Worm (Caenorhabditis elegans): Measurements from ENCODE around the gene ttll-12.

ttll-12 gene

DNA sequence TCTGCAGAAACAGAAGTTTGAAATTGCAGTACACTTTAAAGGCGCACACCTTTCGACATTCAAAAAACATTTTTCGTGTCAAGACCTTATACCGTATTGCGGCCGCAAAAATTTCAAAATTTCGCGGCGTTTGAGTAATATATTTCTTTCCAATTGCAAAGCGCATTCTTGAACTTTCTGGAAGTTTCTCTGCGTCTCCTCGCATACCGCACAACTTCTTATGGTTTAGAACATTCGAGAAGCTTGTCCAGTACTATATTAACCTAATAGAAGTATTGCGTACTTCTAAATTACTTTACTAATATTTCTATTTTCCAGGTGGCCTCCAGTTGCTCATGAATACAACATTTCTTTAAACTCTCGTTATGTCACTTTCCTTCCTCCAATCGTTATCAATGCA lies 2.1 kb upstream of the ttll-12 start:
- TF ChIP-seq dpl-1 (GFP tag; optimal IDR thresholded peaks at IDR 0.05) (no peak), snpc-4 (tag; optimal IDR thresholded peaks at IDR 0.05) (no peak), mxl-3 (GFP tag; optimal IDR thresholded peaks at IDR 0.05) (peak; percentile 12), zfp-2 (tag; optimal IDR thresholded peaks at IDR 0.05) (no peak), ZK546.5 (tag; optimal IDR thresholded peaks at IDR 0.05) (no peak), F49E8.2 (tag; optimal IDR thresholded peaks at IDR 0.05; ENCODE audit: borderline replicate concordance) (no peak), lin-38 (GFP tag; IDR thresholded peaks at IDR 0.05) (no peak), daf-19 (GFP tag; conservative IDR thresholded peaks at IDR 0.05) (no peak), mdt-29 (GFP tag; IDR thresholded peaks at IDR 0.05) (peak; percentile 59; the same call in 1 of the 2 replicates), ctbp-1 (GFP tag; IDR thresholded peaks at IDR 0.05) (no peak), spr-1 (tag; optimal IDR thresholded peaks at IDR 0.05) (no peak)

DNA sequence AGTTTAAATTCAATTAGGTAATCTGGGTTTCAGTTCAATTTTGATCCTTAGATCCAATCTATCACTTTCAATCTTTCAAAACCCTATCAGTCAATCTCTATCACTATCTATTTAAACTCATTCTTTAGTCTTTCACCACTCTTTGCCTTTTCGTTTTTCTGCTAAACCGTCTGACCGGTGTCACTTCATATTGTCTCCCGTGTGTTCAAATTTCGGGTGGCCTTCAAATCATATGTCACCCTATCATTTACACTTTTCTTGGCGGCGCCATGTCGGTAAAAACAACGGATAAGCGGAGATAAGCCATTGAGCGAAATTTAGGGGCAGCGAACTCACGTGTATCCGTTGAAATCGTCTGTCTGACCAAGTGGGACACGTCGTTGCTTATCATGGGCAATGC lies 5.2 kb downstream of the ttll-12 start:
- TF ChIP-seq D1046.2 (GFP tag; IDR thresholded peaks at IDR 0.05) (no peak), rbr-2 (tag; optimal IDR thresholded peaks at IDR 0.05) (no peak), fos-1 (tag; optimal IDR thresholded peaks at IDR 0.05) (no peak), unc-39 (tag; optimal IDR thresholded peaks at IDR 0.05) (no peak), vab-7 (GFP tag; IDR thresholded peaks at IDR 0.05) (no peak), gei-8 (GFP tag; optimal IDR thresholded peaks at IDR 0.05) (no peak), skn-1 (tag; optimal IDR thresholded peaks at IDR 0.05) (no peak), lsy-2 (tag; optimal IDR thresholded peaks at IDR 0.05) (no peak), pha-4 (GFP tag; IDR thresholded peaks at IDR 0.05) (no peak), pha-4 (tag; optimal IDR thresholded peaks at IDR 0.05) (no peak), tra-1 (GFP tag; IDR thresholded peaks at IDR 0.05) (no peak), daf-8 (GFP tag; IDR thresholded peaks at IDR 0.05) (no peak), F10B5.3 (tag; optimal IDR thresholded peaks at IDR 0.05) (no peak), ceh-44 (GFP tag; IDR thresholded peaks at IDR 0.05) (no peak), Y75B8A.6 (GFP tag; IDR thresholded peaks at IDR 0.05) (no peak), snpc-1.2 (GFP tag; IDR thresholded peaks at IDR 0.05) (no peak), mxl-3 (GFP tag; optimal IDR thresholded peaks at IDR 0.05) (peak; percentile 83), dpl-1 (GFP tag; optimal IDR thresholded peaks at IDR 0.05) (no peak), mdl-1 (tag; optimal IDR thresholded peaks at IDR 0.05) (peak in 1 of 2 experiments; percentile 79), mxl-2 (GFP tag; conservative IDR thresholded peaks at IDR 0.05) (no peak), fkh-10 (GFP tag; optimal IDR thresholded peaks at IDR 0.05) (no peak), egl-43 (GFP tag; IDR thresholded peaks at IDR 0.05) (no peak), T20F7.1 (GFP tag; optimal IDR thresholded peaks at IDR 0.05) (no peak), nhr-28 (tag; optimal IDR thresholded peaks at IDR 0.05) (peak; percentile 82), lim-7 (GFP tag; IDR thresholded peaks at IDR 0.05) (no peak), sdz-12 (GFP tag; optimal IDR thresholded peaks at IDR 0.05) (no peak), hlh-30 (tag; optimal IDR thresholded peaks at IDR 0.05; ENCODE audit: insufficient read depth) (peak; percentile 83), attf-4 (tag; optimal IDR thresholded peaks at IDR 0.05) (no peak), cey-2 (tag; optimal IDR thresholded peaks at IDR 0.05; ENCODE audit: borderline replicate concordance, insufficient read depth) (no peak), nhr-41 (GFP tag; IDR thresholded peaks at IDR 0.05) (no peak), hlh-11 (tag; optimal IDR thresholded peaks at IDR 0.05) (peak; percentile 53), nhr-25 (tag; optimal IDR thresholded peaks at IDR 0.05; ENCODE audit: borderline replicate concordance, insufficient read depth) (peak; percentile 1), dmd-8 (GFP tag; IDR thresholded peaks at IDR 0.05) (no peak), arid-1 (GFP tag; conservative IDR thresholded peaks at IDR 0.05) (no peak), lin-29 (GFP tag; IDR thresholded peaks at IDR 0.05) (no peak), dmd-6 (GFP tag; IDR thresholded peaks at IDR 0.05) (peak; percentile 10; the same call in 1 of the 2 replicates), nhr-237 (tag; optimal IDR thresholded peaks at IDR 0.05) (no peak), ztf-11 (tag; optimal IDR thresholded peaks at IDR 0.05) (no peak), nhr-11 (tag; optimal IDR thresholded peaks at IDR 0.05) (no peak), lir-3 (tag; optimal IDR thresholded peaks at IDR 0.05) (no peak), madf-5 (GFP tag; IDR thresholded peaks at IDR 0.05) (no peak)

Data from whole organism, L4 larva.